Fruit fly (Drosophila melanogaster) whole organism, embryonic: ENCODE results near the gene Act87E.

Experiments
- Antp ChIP-seq: fragments of 200-800 bp; sonication (Bioruptor generic); optimal IDR thresholded peaks from 3 replicates; lab custom pipeline; 2016; ENCODE audit warnings: missing biosample characterization, missing genetic modification characterization
- Atf-2 ChIP-seq: fragments of 200-800 bp; sonication (Bioruptor generic); optimal IDR thresholded peaks from 2 replicates; lab custom pipeline; 2016; ENCODE audit warnings: missing biosample characterization, missing genetic modification characterization
- CG10209 ChIP-seq: fragments of 200-800 bp; sonication (Bioruptor generic); optimal IDR thresholded peaks from 3 replicates; lab custom pipeline; 2017; ENCODE audit warnings: missing biosample characterization, mild to moderate bottlenecking, missing genetic modification characterization, missing genetic modification reagents
- CG11456 ChIP-seq: fragments of 200-800 bp; sonication (Bioruptor generic); IDR thresholded peaks from 3 replicates; pipeline ENCODE4 v1.3.6; 2022; ENCODE audit warnings: missing biosample characterization, missing genetic modification characterization
- CG12219 ChIP-seq: fragments of 200-800 bp; sonication (Bioruptor generic); optimal IDR thresholded peaks from 3 replicates; lab custom pipeline; 2018; ENCODE audit warnings: missing biosample characterization, mild to moderate bottlenecking, missing genetic modification characterization
- CG12299 ChIP-seq: fragments of 200-800 bp; sonication (Bioruptor generic); optimal IDR thresholded peaks from 2 replicates; lab custom pipeline; 2018; ENCODE audit warnings: missing biosample characterization, mild to moderate bottlenecking, missing genetic modification characterization
- CG13424 ChIP-seq: fragments of 200-800 bp; sonication (Bioruptor generic); optimal IDR thresholded peaks from 2 replicates; lab custom pipeline; 2019; ENCODE audit warnings: missing biosample characterization, mild to moderate bottlenecking, missing genetic modification characterization, moderate library complexity
- CG13624 ChIP-seq: fragments of 200-800 bp; sonication (Bioruptor generic); optimal IDR thresholded peaks from 2 replicates; lab custom pipeline; 2016; ENCODE audit warnings: missing biosample characterization, missing genetic modification characterization
- CG14667 ChIP-seq: fragments of 200-800 bp; sonication (Bioruptor generic); IDR thresholded peaks from 2 replicates; pipeline ENCODE4 v1.3.6; 2022; ENCODE audit warnings: missing biosample characterization, missing genetic modification characterization
- CG1529 ChIP-seq: fragments of 200-800 bp; sonication (Bioruptor generic); optimal IDR thresholded peaks from 3 replicates; lab custom pipeline; 2018; ENCODE audit warnings: missing biosample characterization, missing genetic modification characterization
- CG17361 ChIP-seq: fragments of 200-800 bp; sonication (Bioruptor generic); IDR thresholded peaks from 3 replicates; pipeline ENCODE4 v1.3.6; 2022; ENCODE audit warnings: missing biosample characterization, missing genetic modification characterization
- CG17568 ChIP-seq: fragments of 200-800 bp; sonication (Bioruptor generic); optimal IDR thresholded peaks from 2 replicates; lab custom pipeline; 2018; ENCODE audit warnings: missing biosample characterization, mild to moderate bottlenecking, missing genetic modification characterization, moderate library complexity
- CG18476 ChIP-seq: fragments of 200-800 bp; sonication (Bioruptor generic); optimal IDR thresholded peaks from 2 replicates; lab custom pipeline; 2016; ENCODE audit warnings: missing biosample characterization, mild to moderate bottlenecking, missing genetic modification characterization
- CG18619 ChIP-seq: fragments of 200-800 bp; sonication (Bioruptor generic); optimal IDR thresholded peaks from 3 replicates; lab custom pipeline; 2017; ENCODE audit warnings: missing biosample characterization, mild to moderate bottlenecking, missing genetic modification characterization
- CG33213 ChIP-seq: fragments of 200-800 bp; sonication (Bioruptor generic); optimal IDR thresholded peaks from 3 replicates; lab custom pipeline; 2016; ENCODE audit warnings: missing biosample characterization, missing genetic modification characterization
- CG4360 ChIP-seq: fragments of 200-800 bp; sonication (Bioruptor generic); IDR thresholded peaks from 2 replicates; pipeline ENCODE4 v1.3.6; 2022; ENCODE audit warnings: missing biosample characterization, missing genetic modification characterization
- CG4854 ChIP-seq: fragments of 200-800 bp; sonication (Bioruptor generic); optimal IDR thresholded peaks from 2 replicates; lab custom pipeline; 2016; ENCODE audit warnings: missing biosample characterization, missing genetic modification characterization, inconsistent platforms
- CG6689 ChIP-seq: fragments of 200-800 bp; sonication (Bioruptor generic); IDR thresholded peaks from 2 replicates; pipeline ENCODE4 v1.3.6; 2022; ENCODE audit warnings: missing biosample characterization, missing genetic modification characterization
- CG7839 ChIP-seq: fragments of 200-800 bp; sonication (Bioruptor generic); optimal IDR thresholded peaks from 3 replicates; lab custom pipeline; 2018; ENCODE audit warnings: missing biosample characterization, mild to moderate bottlenecking, missing genetic modification characterization, moderate library complexity
- CG9215 ChIP-seq: fragments of 200-800 bp; sonication (Bioruptor generic); IDR thresholded peaks from 2 replicates; pipeline ENCODE4 v1.3.6; 2022; ENCODE audit warnings: missing biosample characterization, missing genetic modification characterization
- CG9437 ChIP-seq: fragments of 200-800 bp; sonication (Bioruptor generic); optimal IDR thresholded peaks from 2 replicates; lab custom pipeline; 2018; ENCODE audit warnings: missing biosample characterization, mild to moderate bottlenecking, missing genetic modification characterization
- D19A ChIP-seq: fragments of 200-800 bp; optimal IDR thresholded peaks from 3 replicates; lab custom pipeline; 2019; ENCODE audit warnings: missing biosample characterization, mild to moderate bottlenecking, missing genetic modification characterization, moderate library complexity
- E2f1 ChIP-seq: fragments of 200-800 bp; sonication (Bioruptor generic); IDR thresholded peaks from 2 replicates; pipeline ENCODE4 v1.3.6; 2022; ENCODE audit warnings: missing biosample characterization, missing genetic modification characterization
- Hr51 ChIP-seq, 2 experiments: fragments of 200-800 bp; sonication (Bioruptor generic); optimal IDR thresholded peaks; 2 replicates in 1 of 2; 3 replicates in 1 of 2; lab custom pipeline; 2016 to 2018; ENCODE audit warnings: missing biosample characterization in 2 of 2, missing genetic modification characterization in 2 of 2, mild to moderate bottlenecking in 1 of 2, moderate library complexity in 1 of 2
- Hsf ChIP-seq: fragments of 200-800 bp; sonication (Bioruptor generic); optimal IDR thresholded peaks from 3 replicates; lab custom pipeline; 2016; ENCODE audit warnings: missing biosample characterization, missing genetic modification characterization
- MBD-R2 ChIP-seq: fragments of 200-800 bp; sonication (Bioruptor generic); IDR thresholded peaks from 2 replicates; pipeline ENCODE4 v1.3.6; 2022; ENCODE audit warnings: missing biosample characterization, missing genetic modification characterization
- Max ChIP-seq: fragments of 200-800 bp; sonication (Bioruptor generic); optimal IDR thresholded peaks from 2 replicates; lab custom pipeline; 2016; ENCODE audit warnings: missing biosample characterization, mild to moderate bottlenecking, missing genetic modification characterization
- Meics ChIP-seq: fragments of 200-800 bp; sonication (Bioruptor generic); optimal IDR thresholded peaks from 2 replicates; lab custom pipeline; 2017; ENCODE audit warnings: missing biosample characterization, mild to moderate bottlenecking, missing genetic modification characterization
- NC2α ChIP-seq: fragments of 200-800 bp; sonication (Bioruptor generic); optimal IDR thresholded peaks from 2 replicates; lab custom pipeline; 2016; ENCODE audit warnings: missing biosample characterization, missing genetic modification characterization
- NK7.1 ChIP-seq: fragments of 200-800 bp; sonication (Bioruptor generic); optimal IDR thresholded peaks from 3 replicates; lab custom pipeline; 2016; ENCODE audit warnings: missing biosample characterization, missing genetic modification characterization
- Neu2 ChIP-seq: fragments of 200-800 bp; sonication (Bioruptor generic); optimal IDR thresholded peaks from 3 replicates; lab custom pipeline; 2016; ENCODE audit warnings: missing biosample characterization, missing genetic modification characterization, borderline replicate concordance
- abd-A ChIP-seq: fragments of 200-800 bp; sonication (Bioruptor generic); optimal IDR thresholded peaks from 3 replicates; lab custom pipeline; 2019; ENCODE audit warnings: missing biosample characterization, mild to moderate bottlenecking, missing genetic modification characterization, moderate library complexity
- aop ChIP-seq: fragments of 200-800 bp; sonication (Bioruptor generic); IDR thresholded peaks from 2 replicates; pipeline ENCODE4 v1.3.6; 2022; ENCODE audit warnings: missing biosample characterization, missing genetic modification characterization
- croc ChIP-seq: fragments of 200-800 bp; sonication (Bioruptor generic); conservative IDR thresholded peaks from 3 replicates; pipeline ENCODE4 v1.3.6; 2022; ENCODE audit warnings: missing biosample characterization, missing genetic modification characterization
- cwo ChIP-seq: fragments of 200-800 bp; sonication (Bioruptor generic); optimal IDR thresholded peaks from 3 replicates; lab custom pipeline; 2017; ENCODE audit warnings: missing biosample characterization, missing genetic modification characterization, mild to moderate bottlenecking, moderate library complexity, missing genetic modification reagents
- da ChIP-seq: fragments of 200-800 bp; sonication (Bioruptor generic); optimal IDR thresholded peaks from 2 replicates; lab custom pipeline; 2016; ENCODE audit warnings: missing biosample characterization, missing genetic modification characterization
- eve ChIP-seq, 2 experiments: fragments of >200 bp; optimal IDR thresholded peaks; 2 replicates each; lab custom pipeline; 2017; ENCODE audit warnings: missing biosample characterization in 2 of 2, missing genetic modification characterization in 2 of 2
- fd64A ChIP-seq: fragments of 200-800 bp; sonication (Bioruptor generic); optimal IDR thresholded peaks from 3 replicates; lab custom pipeline; 2018; ENCODE audit warnings: missing biosample characterization, mild to moderate bottlenecking, missing genetic modification characterization
- grau ChIP-seq: fragments of 200-800 bp; optimal IDR thresholded peaks from 3 replicates; lab custom pipeline; 2019; ENCODE audit warnings: missing biosample characterization, mild to moderate bottlenecking, missing genetic modification characterization, moderate library complexity
- gt ChIP-seq: fragments of 200-800 bp; sonication (Bioruptor generic); IDR thresholded peaks from 2 replicates; pipeline ENCODE4 v1.3.6; 2022; ENCODE audit warnings: missing biosample characterization, missing genetic modification characterization
- her ChIP-seq: fragments of 200-800 bp; sonication (Bioruptor generic); optimal IDR thresholded peaks from 2 replicates; lab custom pipeline; 2016; ENCODE audit warnings: missing biosample characterization, missing genetic modification characterization
- hth ChIP-seq: fragments of >200 bp; optimal IDR thresholded peaks from 2 replicates; lab custom pipeline; 2017; ENCODE audit warnings: inconsistent platforms
- mirr ChIP-seq: fragments of 200-800 bp; sonication (Bioruptor generic); optimal IDR thresholded peaks from 3 replicates; lab custom pipeline; 2018; ENCODE audit warnings: missing biosample characterization, mild to moderate bottlenecking, missing genetic modification characterization
- otp ChIP-seq: fragments of 200-800 bp; sonication (Bioruptor generic); IDR thresholded peaks from 3 replicates; pipeline ENCODE4, ENCODE4 v1.3.6; 2022; ENCODE audit warnings: missing biosample characterization, missing genetic modification characterization
- pb ChIP-seq: fragments of 200-800 bp; sonication (Bioruptor generic); optimal IDR thresholded peaks from 3 replicates; lab custom pipeline; 2016; ENCODE audit warnings: missing biosample characterization, missing genetic modification characterization
- pum ChIP-seq: fragments of 200-800 bp; sonication (Bioruptor generic); optimal IDR thresholded peaks from 2 replicates; lab custom pipeline; 2016; ENCODE audit warnings: missing biosample characterization, missing genetic modification characterization
- ranshi ChIP-seq: fragments of 200-800 bp; sonication (Bioruptor generic); IDR thresholded peaks from 2 replicates; pipeline ENCODE4 v1.3.6; 2022; ENCODE audit warnings: missing biosample characterization, missing genetic modification characterization
- slp2 ChIP-seq: fragments of 200-800 bp; sonication (Bioruptor generic); optimal IDR thresholded peaks from 2 replicates; lab custom pipeline; 2016; ENCODE audit warnings: missing biosample characterization, missing genetic modification characterization
- tap ChIP-seq: fragments of 200-800 bp; optimal IDR thresholded peaks from 3 replicates; lab custom pipeline; 2019; ENCODE audit warnings: missing biosample characterization, mild to moderate bottlenecking, missing genetic modification characterization, moderate library complexity
- z ChIP-seq: fragments of 200-800 bp; sonication (Bioruptor generic); IDR thresholded peaks from 3 replicates; pipeline ENCODE4 v1.3.6; 2022; ENCODE audit warnings: missing biosample characterization, missing genetic modification characterization

Act87E gene

dm6 chr3R:13428341-13429040, 2.7 kb downstream of the Act87E start (continued):
- TF ChIP-seq D19A (tag; lab: Kevin White, UChicago) (peak; percentile 54), her (GFP tag; lab: Kevin White, UChicago) (no peak), z (GFP tag; lab: Robert Waterston, UW) (no peak), hth (lab: Kevin White, UChicago) (no peak), Max (GFP tag; lab: Kevin White, UChicago) (peak; percentile 5), Hsf (GFP tag; lab: Kevin White, UChicago) (peak; percentile 65), ranshi (GFP tag; lab: Robert Waterston, UW) (peak; percentile 64; the same call in 1 of the 2 replicates), CG9215 (GFP tag; lab: Robert Waterston, UW) (no peak), CG7839 (tag; lab: Kevin White, UChicago) (peak; percentile 80), pum (peak; percentile 52), NC2α (GFP tag; lab: Kevin White, UChicago) (no peak), MBD-R2 (peak; percentile 26; the same call in 1 of the 2 replicates), cwo (peak; percentile 42), tap (peak; percentile 71), CG9437 (GFP tag; lab: Kevin White, UChicago) (peak; percentile 37), CG13624 (GFP tag; lab: Kevin White, UChicago) (no peak), CG12219 (peak; percentile 65), abd-A (tag; lab: Kevin White, UChicago) (no peak), CG18476 (GFP tag; lab: Kevin White, UChicago) (peak; percentile 51), slp2 (GFP tag; lab: Kevin White, UChicago) (peak; percentile 36), CG17361 (peak; percentile 69), aop (GFP tag; lab: Robert Waterston, UW) (no peak), NK7.1 (GFP tag; lab: Kevin White, UChicago) (no peak), CG6689 (GFP tag; lab: Robert Waterston, UW) (peak; percentile 71), gt (no peak), da (GFP tag; lab: Kevin White, UChicago) (no peak), Meics (peak; percentile 56), CG17568 (GFP tag; lab: Kevin White, UChicago) (peak; percentile 33), CG10209 (GFP tag; lab: Kevin White, UChicago) (peak; percentile 51), grau (tag; lab: Kevin White, UChicago) (peak; percentile 98), Hr51 (GFP tag; optimal IDR thresholded peaks at IDR 0.05; lab: Kevin White, UChicago) (peak in 1 of 2 experiments; percentile 70), eve (GFP tag; optimal IDR thresholded peaks at IDR 0.05; lab: Kevin White, UChicago) (no peak), Atf-2 (GFP tag; lab: Kevin White, UChicago) (peak; percentile 35), CG4854 (GFP tag; lab: Kevin White, UChicago) (peak; percentile 13), pb (GFP tag; lab: Kevin White, UChicago) (no peak), croc (GFP tag; lab: Robert Waterston, UW) (peak; percentile 49), CG11456 (GFP tag; lab: Robert Waterston, UW) (peak; percentile 65; the same call in 1 of the 3 replicates), CG14667 (GFP tag; lab: Robert Waterston, UW) (no peak; the same call in 1 of the 2 replicates), CG12299 (tag; lab: Kevin White, UChicago) (no peak), otp (peak; percentile 71; the same call in 1 of the 3 replicates), CG33213 (GFP tag; lab: Kevin White, UChicago) (peak; percentile 19), CG13424 (peak; percentile 71), Neu2 (GFP tag; lab: Kevin White, UChicago) (no peak), CG1529 (GFP tag; lab: Kevin White, UChicago) (peak; percentile 38), CG4360 (peak; percentile 52), mirr (GFP tag; lab: Kevin White, UChicago) (no peak), E2f1 (peak; percentile 60; the same call in 1 of the 2 replicates), Antp (GFP tag; lab: Kevin White, UChicago) (peak; percentile 36), CG18619 (peak; percentile 26), fd64A (GFP tag; lab: Kevin White, UChicago) (no peak)
